Worm (Caenorhabditis elegans) whole organism, mixed stage, embryonic: ENCODE measurements around the gene str-79.

Source experiments
- blmp-1 ChIP-seq: fragments of 150-350 bp; optimal IDR thresholded peaks from 2 replicates; lab custom pipeline; 2014; ENCODE audit warnings: missing biosample characterization, missing genetic modification characterization
- ceh-43 ChIP-seq: fragments of 200-800 bp; sonication (Bioruptor generic); optimal IDR thresholded peaks from 2 replicates; lab custom pipeline; 2018; ENCODE audit warnings: mild to moderate bottlenecking, missing genetic modification characterization, moderate library complexity, missing compliant biosample characterization
- ces-1 ChIP-seq: fragments of 150-350 bp; optimal IDR thresholded peaks from 2 replicates; lab custom pipeline; 2014; ENCODE audit warnings: missing biosample characterization, missing genetic modification reagents, missing genetic modification characterization
- drap-1 ChIP-seq: fragments of 200-800 bp; sonication (Bioruptor generic); optimal IDR thresholded peaks from 3 replicates; lab custom pipeline; 2018; ENCODE audit warnings: mild to moderate bottlenecking, missing genetic modification characterization, missing compliant biosample characterization
- elt-3 ChIP-seq: fragments of 150-350 bp; optimal IDR thresholded peaks from 2 replicates; lab custom pipeline; 2014; ENCODE audit warnings: missing biosample characterization, missing genetic modification characterization
- lin-13 ChIP-seq: fragments of 150-350 bp; optimal IDR thresholded peaks from 2 replicates; lab custom pipeline; 2014; ENCODE audit warnings: missing biosample characterization, missing genetic modification characterization
- lsy-2 ChIP-seq: fragments of 150-350 bp; optimal IDR thresholded peaks from 2 replicates; lab custom pipeline; 2014; ENCODE audit warnings: missing biosample characterization, missing genetic modification characterization
- nhr-28 ChIP-seq: fragments of 150-350 bp; optimal IDR thresholded peaks from 2 replicates; lab custom pipeline; 2014; ENCODE audit warnings: missing biosample characterization, missing genetic modification characterization
- pha-4 ChIP-seq: fragments of 150-350 bp; optimal IDR thresholded peaks from 2 replicates; lab custom pipeline; 2018; ENCODE audit warnings: missing biosample characterization, missing genetic modification reagents, missing genetic modification characterization

DNA sequence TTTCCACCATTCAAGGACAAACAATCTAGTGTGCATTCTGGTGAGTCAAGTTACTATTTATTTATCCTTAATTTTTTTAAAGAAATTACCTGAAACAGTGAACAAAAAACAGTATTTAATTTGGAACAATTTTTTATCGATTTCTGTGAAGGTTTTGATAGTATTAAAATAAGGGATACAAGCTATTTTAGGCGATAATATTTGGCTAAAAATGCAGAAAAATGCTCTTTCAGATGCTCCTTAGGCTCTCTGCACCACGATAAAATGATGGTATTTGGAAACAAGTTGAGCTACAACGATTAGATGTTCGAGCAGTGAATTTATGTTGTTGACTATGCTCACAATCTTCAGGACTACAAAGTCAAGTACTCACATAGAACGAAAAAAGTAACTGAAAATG is 6.0 kb downstream of the str-79 start, which contains the start of gene F52D2.6:
- TF ChIP-seq ceh-43 (GFP tag; lab: Kevin White, UChicago): no peak
- no peak for TF ChIP-seq lsy-2 (tag; lab: Kevin White, UChicago)
- no peak for TF ChIP-seq ces-1
- TF ChIP-seq nhr-28 (tag; lab: Kevin White, UChicago): no peak
- no peak for TF ChIP-seq pha-4 (tag; lab: Kevin White, UChicago)
- no peak for TF ChIP-seq lin-13
- no peak for TF ChIP-seq elt-3 (tag; lab: Kevin White, UChicago)
- TF ChIP-seq blmp-1 (tag; lab: Kevin White, UChicago): no peak
- no peak for TF ChIP-seq drap-1 (GFP tag; lab: Kevin White, UChicago)
